2 worm cellular contexts compared by ENCODE assay signal in the genomic region with DNA sequence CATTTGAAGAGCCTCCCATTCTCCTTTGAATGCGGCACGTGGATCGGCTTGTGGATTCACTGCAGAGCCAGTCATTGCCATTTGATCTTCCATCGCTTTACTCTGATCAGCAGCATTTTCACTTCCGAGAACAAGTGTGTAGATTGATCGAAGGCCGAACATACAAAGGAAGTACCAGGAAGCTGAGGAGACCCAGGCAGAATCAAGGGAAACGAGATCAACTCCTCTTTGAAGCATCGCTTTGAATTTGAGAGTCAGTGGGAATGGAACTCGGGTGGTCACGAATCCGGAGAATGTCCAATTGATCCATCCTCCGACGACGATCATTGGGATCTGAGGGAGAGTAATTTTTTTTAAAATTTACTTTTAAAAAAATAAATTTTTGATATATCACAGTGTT.
TF ChIP-seq lines count a peak whose summit lies in the region.

No protein-coding gene starts in this region.

TF ChIP-seq in whole organism, early embryonic, 17 proteins besides CTCF, POLR2A, EP300 and RAD21:
- no peak for TF ChIP-seq ceh-13 (GFP tag; optimal IDR thresholded peaks at IDR 0.05; lab: Kevin White, UChicago)
- TF ChIP-seq ets-7 (tag; optimal IDR thresholded peaks at IDR 0.05; lab: Kevin White, UChicago): no peak
- peak; percentile 28 for TF ChIP-seq ama-1 (optimal IDR thresholded peaks at IDR 0.05; lab: Kevin White, UChicago)
- TF ChIP-seq hmg-4 (GFP tag; optimal IDR thresholded peaks at IDR 0.05; lab: Kevin White, UChicago): no peak

TF ChIP-seq in whole organism, young adult, 124 proteins besides CTCF, POLR2A, EP300 and RAD21:
- TF ChIP-seq cebp-2 (GFP tag; IDR thresholded peaks at IDR 0.05; lab: Robert Waterston, UW) (peak; percentile 82; the same call in 1 of the 2 replicates), lsl-1 (GFP tag; optimal IDR thresholded peaks at IDR 0.05; lab: Kevin White, UChicago) (no peak)
